Fruit fly (Drosophila melanogaster) whole organism, embryonic: ENCODE data around the gene path.

Experiments
- Asciz ChIP-seq: fragments of 200-800 bp; sonication (Bioruptor generic); optimal IDR thresholded peaks from 2 replicates; lab custom pipeline; 2017; ENCODE audit warnings: missing biosample characterization, mild to moderate bottlenecking, missing genetic modification characterization, missing genetic modification reagents
- BEAF-32 ChIP-seq: fragments of 200-800 bp; sonication (Bioruptor generic); optimal IDR thresholded peaks from 3 replicates; lab custom pipeline; 2017; ENCODE audit warnings: missing biosample characterization, missing genetic modification characterization, mild to moderate bottlenecking, moderate library complexity, missing genetic modification reagents
- Blimp-1 ChIP-seq: fragments of 200-800 bp; sonication (Bioruptor generic); optimal IDR thresholded peaks from 3 replicates; lab custom pipeline; 2018; ENCODE audit warnings: missing biosample characterization, missing genetic modification characterization, mild to moderate bottlenecking, moderate library complexity, missing genetic modification reagents
- CG10209 ChIP-seq: fragments of 200-800 bp; sonication (Bioruptor generic); optimal IDR thresholded peaks from 3 replicates; lab custom pipeline; 2017; ENCODE audit warnings: missing biosample characterization, mild to moderate bottlenecking, missing genetic modification characterization, missing genetic modification reagents
- CG10267 ChIP-seq: fragments of 200-800 bp; sonication (Bioruptor generic); optimal IDR thresholded peaks from 2 replicates; lab custom pipeline; 2018; ENCODE audit warnings: missing biosample characterization, mild to moderate bottlenecking, missing genetic modification characterization, moderate library complexity
- CG1233 ChIP-seq: fragments of 200-800 bp; sonication (Bioruptor generic); optimal IDR thresholded peaks from 4 replicates; lab custom pipeline; 2018; ENCODE audit warnings: missing biosample characterization, mild to moderate bottlenecking, missing genetic modification characterization
- CG12391 ChIP-seq: fragments of 200-800 bp; sonication (Bioruptor generic); optimal IDR thresholded peaks from 3 replicates; lab custom pipeline; 2018; ENCODE audit warnings: missing biosample characterization, mild to moderate bottlenecking, missing genetic modification characterization, moderate library complexity
- CG12659 ChIP-seq: fragments of 200-800 bp; sonication (Bioruptor generic); optimal IDR thresholded peaks from 3 replicates; lab custom pipeline; 2017; ENCODE audit warnings: mild to moderate bottlenecking, missing biosample characterization, missing genetic modification reagents, missing genetic modification characterization
- CG13424 ChIP-seq: fragments of 200-800 bp; sonication (Bioruptor generic); optimal IDR thresholded peaks from 2 replicates; lab custom pipeline; 2019; ENCODE audit warnings: missing biosample characterization, mild to moderate bottlenecking, missing genetic modification characterization, moderate library complexity
- CG13775 ChIP-seq: fragments of 200-800 bp; sonication (Bioruptor generic); optimal IDR thresholded peaks from 3 replicates; lab custom pipeline; 2017; ENCODE audit warnings: missing biosample characterization, mild to moderate bottlenecking, missing genetic modification characterization
- CG14014 ChIP-seq: fragments of 200-800 bp; sonication (Bioruptor generic); IDR thresholded peaks from 2 replicates; pipeline ENCODE4 v1.3.6; 2022; ENCODE audit warnings: missing biosample characterization, missing genetic modification characterization
- CG15073 ChIP-seq: fragments of 200-800 bp; sonication (Bioruptor generic); optimal IDR thresholded peaks from 2 replicates; lab custom pipeline; 2016; ENCODE audit warnings: missing biosample characterization, missing genetic modification characterization
- CG15269 ChIP-seq: fragments of 200-800 bp; sonication (Bioruptor generic); optimal IDR thresholded peaks from 2 replicates; lab custom pipeline; 2018; ENCODE audit warnings: missing biosample characterization, mild to moderate bottlenecking, missing genetic modification characterization, moderate library complexity
- CG15601 ChIP-seq: fragments of 200-800 bp; sonication (Bioruptor generic); optimal IDR thresholded peaks from 3 replicates; lab custom pipeline; 2019; ENCODE audit warnings: missing biosample characterization, mild to moderate bottlenecking, missing genetic modification characterization, moderate library complexity
- CG1602 ChIP-seq: fragments of 200-800 bp; sonication (Bioruptor generic); optimal IDR thresholded peaks from 3 replicates; lab custom pipeline; 2016; ENCODE audit warnings: missing biosample characterization, missing genetic modification characterization
- CG17359 ChIP-seq: fragments of 200-800 bp; sonication (Bioruptor generic); optimal IDR thresholded peaks from 3 replicates; lab custom pipeline; 2018; ENCODE audit warnings: missing biosample characterization, mild to moderate bottlenecking, missing genetic modification characterization, moderate library complexity
- CG2116 ChIP-seq: fragments of 200-800 bp; sonication (Bioruptor generic); optimal IDR thresholded peaks from 3 replicates; lab custom pipeline; 2018; ENCODE audit warnings: missing biosample characterization, mild to moderate bottlenecking, missing genetic modification characterization
- CG2712 ChIP-seq: fragments of 200-800 bp; optimal IDR thresholded peaks from 3 replicates; lab custom pipeline; 2019; ENCODE audit warnings: missing biosample characterization, mild to moderate bottlenecking, missing genetic modification characterization, moderate library complexity
- CG34376 ChIP-seq: fragments of 200-800 bp; sonication (Bioruptor generic); optimal IDR thresholded peaks from 2 replicates; lab custom pipeline; 2018; ENCODE audit warnings: missing biosample characterization, mild to moderate bottlenecking, missing genetic modification characterization
- CG4424 ChIP-seq: fragments of 200-800 bp; sonication (Bioruptor generic); optimal IDR thresholded peaks from 3 replicates; lab custom pipeline; 2016; ENCODE audit warnings: missing biosample characterization, missing genetic modification characterization
- CG6765 ChIP-seq: fragments of 200-800 bp; sonication (Bioruptor generic); optimal IDR thresholded peaks from 3 replicates; lab custom pipeline; 2017; ENCODE audit warnings: missing biosample characterization, mild to moderate bottlenecking, missing genetic modification characterization
- CG8924 ChIP-seq: fragments of 200-800 bp; optimal IDR thresholded peaks from 3 replicates; lab custom pipeline; 2019; ENCODE audit warnings: missing biosample characterization, mild to moderate bottlenecking, missing genetic modification characterization, moderate library complexity
- CG9215 ChIP-seq: fragments of 200-800 bp; sonication (Bioruptor generic); IDR thresholded peaks from 2 replicates; pipeline ENCODE4 v1.3.6; 2022; ENCODE audit warnings: missing biosample characterization, missing genetic modification characterization
- CG9437 ChIP-seq: fragments of 200-800 bp; sonication (Bioruptor generic); optimal IDR thresholded peaks from 2 replicates; lab custom pipeline; 2018; ENCODE audit warnings: missing biosample characterization, mild to moderate bottlenecking, missing genetic modification characterization
- CG9727 ChIP-seq: fragments of 200-800 bp; sonication (Bioruptor generic); optimal IDR thresholded peaks from 3 replicates; lab custom pipeline; 2017; ENCODE audit warnings: missing biosample characterization, mild to moderate bottlenecking, missing genetic modification characterization
- CkIIα-i1 ChIP-seq: fragments of 200-800 bp; sonication (Bioruptor generic); IDR thresholded peaks from 2 replicates; pipeline ENCODE4 v1.3.6; 2022; ENCODE audit warnings: missing biosample characterization, missing genetic modification characterization
- CoRest ChIP-seq: fragments of 200-800 bp; sonication (Bioruptor generic); optimal IDR thresholded peaks from 3 replicates; lab custom pipeline; 2018; ENCODE audit warnings: missing biosample characterization, mild to moderate bottlenecking, missing genetic modification characterization, moderate library complexity
- Eip74EF ChIP-seq, 2 experiments: fragments of 200-800 bp in 1 of 2; fragments of >200 bp in 1 of 2; sonication (Bioruptor generic) in 1 of 2; optimal IDR thresholded peaks; 2 replicates each; lab custom pipeline; 2017 to 2019; ENCODE audit warnings: missing biosample characterization in 2 of 2, missing genetic modification characterization in 2 of 2, mild to moderate bottlenecking in 1 of 2, moderate library complexity in 1 of 2
- Gug ChIP-seq: fragments of 200-800 bp; sonication (Bioruptor generic); IDR thresholded peaks from 4 replicates; pipeline ENCODE4 v1.3.6; 2022; ENCODE audit warnings: missing biosample characterization, missing genetic modification characterization
- Hand ChIP-seq: fragments of 200-800 bp; sonication (Bioruptor generic); optimal IDR thresholded peaks from 2 replicates; lab custom pipeline; 2017; ENCODE audit warnings: mild to moderate bottlenecking, missing biosample characterization, missing genetic modification reagents, missing genetic modification characterization
- Hr51 ChIP-seq, 2 experiments: fragments of 200-800 bp; sonication (Bioruptor generic); optimal IDR thresholded peaks; 2 replicates in 1 of 2; 3 replicates in 1 of 2; lab custom pipeline; 2016 to 2018; ENCODE audit warnings: missing biosample characterization in 2 of 2, missing genetic modification characterization in 2 of 2, mild to moderate bottlenecking in 1 of 2, moderate library complexity in 1 of 2
- Hsf ChIP-seq: fragments of 200-800 bp; sonication (Bioruptor generic); optimal IDR thresholded peaks from 3 replicates; lab custom pipeline; 2016; ENCODE audit warnings: missing biosample characterization, missing genetic modification characterization
- Max ChIP-seq: fragments of 200-800 bp; sonication (Bioruptor generic); optimal IDR thresholded peaks from 2 replicates; lab custom pipeline; 2016; ENCODE audit warnings: missing biosample characterization, mild to moderate bottlenecking, missing genetic modification characterization
- PHDP ChIP-seq: fragments of 200-800 bp; sonication (Bioruptor generic); optimal IDR thresholded peaks from 3 replicates; lab custom pipeline; 2018; ENCODE audit warnings: missing biosample characterization, mild to moderate bottlenecking, missing genetic modification characterization, moderate library complexity
- Poxn ChIP-seq: fragments of 200-800 bp; sonication (Bioruptor generic); IDR thresholded peaks from 2 replicates; pipeline ENCODE4 v1.3.6; 2022; ENCODE audit warnings: missing biosample characterization, missing genetic modification characterization
- Sox102F ChIP-seq: fragments of 200-800 bp; sonication (Bioruptor generic); optimal IDR thresholded peaks from 2 replicates; lab custom pipeline; 2018; ENCODE audit warnings: missing biosample characterization, mild to moderate bottlenecking, missing genetic modification characterization, moderate library complexity
- Ssrp ChIP-seq: fragments of 200-800 bp; sonication (Bioruptor generic); optimal IDR thresholded peaks from 2 replicates; lab custom pipeline; 2018; ENCODE audit warnings: missing biosample characterization, mild to moderate bottlenecking, missing genetic modification characterization, moderate library complexity
- Xbp1 ChIP-seq: fragments of 200-800 bp; sonication (Bioruptor generic); optimal IDR thresholded peaks from 3 replicates; lab custom pipeline; 2016; ENCODE audit warnings: missing biosample characterization, mild to moderate bottlenecking, missing genetic modification characterization
- ash1 ChIP-seq: fragments of 200-800 bp; sonication (Bioruptor generic); optimal IDR thresholded peaks from 2 replicates; lab custom pipeline; 2018; ENCODE audit warnings: missing biosample characterization, mild to moderate bottlenecking, missing genetic modification characterization
- bcd ChIP-seq: fragments of 200-800 bp; sonication (Bioruptor generic); optimal IDR thresholded peaks from 2 replicates; lab custom pipeline; 2017; ENCODE audit warnings: missing biosample characterization, mild to moderate bottlenecking, missing genetic modification characterization
- kah ChIP-seq: fragments of 200-800 bp; sonication (Bioruptor generic); optimal IDR thresholded peaks from 2 replicates; lab custom pipeline; 2018; ENCODE audit warnings: missing biosample characterization, mild to moderate bottlenecking, missing genetic modification characterization
- lab ChIP-seq: fragments of 200-800 bp; sonication (Bioruptor generic); optimal IDR thresholded peaks from 3 replicates; lab custom pipeline; 2017; ENCODE audit warnings: missing biosample characterization, missing genetic modification characterization, mild to moderate bottlenecking, moderate library complexity, missing genetic modification reagents
- lola ChIP-seq, 3 experiments: fragments of >200 bp in 2 of 3; fragments of 200-800 bp in 1 of 3; sonication (Bioruptor generic) in 1 of 3; optimal IDR thresholded peaks; 2 replicates each; lab custom pipeline; 2017 to 2019; ENCODE audit warnings: missing biosample characterization in 3 of 3, missing genetic modification characterization in 3 of 3, mild to moderate bottlenecking in 1 of 3, moderate library complexity in 1 of 3
- nmo ChIP-seq: fragments of 200-800 bp; sonication (Bioruptor generic); optimal IDR thresholded peaks from 2 replicates; lab custom pipeline; 2018; ENCODE audit warnings: missing biosample characterization, mild to moderate bottlenecking, missing genetic modification characterization, moderate library complexity
- odd ChIP-seq: fragments of 200-800 bp; sonication (Bioruptor generic); optimal IDR thresholded peaks from 2 replicates; lab custom pipeline; 2017; ENCODE audit warnings: missing biosample characterization, mild to moderate bottlenecking, missing genetic modification characterization
- phol ChIP-seq: fragments of 200-800 bp; sonication (Bioruptor generic); optimal IDR thresholded peaks from 3 replicates; lab custom pipeline; 2018; ENCODE audit warnings: missing biosample characterization, mild to moderate bottlenecking, missing genetic modification characterization, moderate library complexity
- sug ChIP-seq: fragments of 200-800 bp; optimal IDR thresholded peaks from 2 replicates; lab custom pipeline; 2019; ENCODE audit warnings: missing biosample characterization, mild to moderate bottlenecking, missing genetic modification characterization, moderate library complexity
- tio ChIP-seq: fragments of 200-800 bp; sonication (Bioruptor generic); optimal IDR thresholded peaks from 2 replicates; lab custom pipeline; 2017; ENCODE audit warnings: missing biosample characterization, missing genetic modification characterization, inconsistent platforms

The path gene

DNA sequence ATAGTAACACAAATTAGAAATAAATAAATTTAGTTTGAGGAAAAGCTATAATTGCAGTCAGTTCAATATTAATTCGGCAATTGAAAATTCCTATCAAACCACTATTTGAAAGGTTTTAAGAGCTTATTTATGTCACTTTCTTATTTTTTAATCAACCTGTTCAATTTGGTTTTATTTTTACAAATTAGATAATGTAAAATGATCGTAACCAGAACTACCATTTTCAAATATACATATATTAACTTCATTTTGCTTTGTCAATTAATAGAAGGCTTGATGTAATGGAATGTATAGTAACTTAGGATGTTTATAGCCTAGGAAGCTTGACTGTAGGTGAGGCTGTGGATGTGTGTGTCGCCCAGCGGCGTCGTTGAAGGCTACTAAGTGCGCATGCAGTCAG, 38.5 kb downstream of the path start (continued):
- peak; percentile 31; the same call in 1 of the 2 replicates for TF ChIP-seq CG9215 (GFP tag; lab: Robert Waterston, UW)
- peak; percentile 57 for TF ChIP-seq CG10209
- peak; percentile 7 for TF ChIP-seq tio (GFP tag; lab: Kevin White, UChicago)
- TF ChIP-seq Gug = no peak
- TF ChIP-seq CG2712 (tag; lab: Kevin White, UChicago) = peak; percentile 37
- TF ChIP-seq CG15073 = no peak
- TF ChIP-seq Xbp1 (GFP tag; lab: Kevin White, UChicago) = peak; percentile 11
- TF ChIP-seq PHDP (tag; lab: Kevin White, UChicago) = peak; percentile 17
- peak; percentile 17 for TF ChIP-seq CoRest (tag; lab: Kevin White, UChicago)
- TF ChIP-seq Blimp-1 = peak; percentile 13
- peak; percentile 26 for TF ChIP-seq CG15269 (tag; lab: Kevin White, UChicago)
- TF ChIP-seq Eip74EF (GFP tag; optimal IDR thresholded peaks at IDR 0.05; lab: Kevin White, UChicago) = peak in 1 of 2 experiments; percentile 14
- TF ChIP-seq CG17359 = peak; percentile 4
- TF ChIP-seq phol (tag; lab: Kevin White, UChicago) = peak; percentile 39
- peak; percentile 17 for TF ChIP-seq Ssrp (tag; lab: Kevin White, UChicago)
- no peak for TF ChIP-seq ash1 (GFP tag; lab: Kevin White, UChicago)
- TF ChIP-seq odd = no peak
- peak; percentile 29 for TF ChIP-seq CG6765
- TF ChIP-seq Hr51 (GFP tag; optimal IDR thresholded peaks at IDR 0.05; lab: Kevin White, UChicago) = peak in 1 of 2 experiments; percentile 43
- TF ChIP-seq CkIIα-i1 (GFP tag; lab: Robert Waterston, UW) = no peak
- TF ChIP-seq CG14014 = no peak
- TF ChIP-seq CG10267 = peak; percentile 1
- no peak for TF ChIP-seq Poxn (GFP tag; lab: Robert Waterston, UW)
- peak; percentile 37 for TF ChIP-seq CG34376
- peak; percentile 52 for TF ChIP-seq lab (GFP tag; lab: Kevin White, UChicago)
- no peak for TF ChIP-seq BEAF-32 (GFP tag; lab: Kevin White, UChicago)
- peak; percentile 54 for TF ChIP-seq Hand (GFP tag; lab: Kevin White, UChicago)
- peak; percentile 15 for TF ChIP-seq CG13775 (GFP tag; lab: Kevin White, UChicago)
- TF ChIP-seq Max (GFP tag; lab: Kevin White, UChicago) = no peak
- TF ChIP-seq CG12659 (GFP tag; lab: Kevin White, UChicago) = peak; percentile 41
- TF ChIP-seq CG1233 (GFP tag; lab: Kevin White, UChicago) = peak; percentile 31
- peak; percentile 38 for TF ChIP-seq Sox102F (GFP tag; lab: Kevin White, UChicago)
- peak; percentile 8 for TF ChIP-seq Hsf (GFP tag; lab: Kevin White, UChicago)
- TF ChIP-seq CG2116 (GFP tag; lab: Kevin White, UChicago) = no peak
- TF ChIP-seq CG15601 = peak; percentile 10
- peak; percentile 40 for TF ChIP-seq CG9727 (GFP tag; lab: Kevin White, UChicago)
- TF ChIP-seq bcd (GFP tag; lab: Kevin White, UChicago) = peak; percentile 3
- TF ChIP-seq CG12391 (tag; lab: Kevin White, UChicago) = peak; percentile 56
- peak; percentile 7 for TF ChIP-seq Asciz (GFP tag; lab: Kevin White, UChicago)
- peak; percentile 12 for TF ChIP-seq CG4424
- peak; percentile 4 for TF ChIP-seq CG1602 (GFP tag; lab: Kevin White, UChicago)
- no peak for TF ChIP-seq kah (GFP tag; lab: Kevin White, UChicago)
- TF ChIP-seq sug (tag; lab: Kevin White, UChicago) = peak; percentile 16
- TF ChIP-seq CG9437 (GFP tag; lab: Kevin White, UChicago) = peak; percentile 10
- peak; percentile 41 for TF ChIP-seq CG8924 (tag; lab: Kevin White, UChicago)
- peak in 1 of 3 experiments; percentile 2 for TF ChIP-seq lola (GFP tag; optimal IDR thresholded peaks at IDR 0.05; lab: Kevin White, UChicago)
- peak; percentile 35 for TF ChIP-seq nmo (GFP tag; lab: Kevin White, UChicago)
- peak; percentile 59 for TF ChIP-seq CG13424 (tag; lab: Kevin White, UChicago)
